Worm (Caenorhabditis elegans) whole organism, early embryonic: ENCODE results near the gene C53C7.3.

Experiments
- B0310.2 ChIP-seq: sonication (generic microtip); optimal IDR thresholded peaks from 2 replicates; lab custom pipeline; 2016; ENCODE audit warnings: mild to moderate bottlenecking, missing genetic modification characterization, missing compliant biosample characterization
- F13C5.2 ChIP-seq: sonication (generic microtip); optimal IDR thresholded peaks from 2 replicates; lab custom pipeline; 2017; ENCODE audit warnings: mild to moderate bottlenecking, missing genetic modification characterization, inconsistent platforms, missing compliant biosample characterization
- aly-1 ChIP-seq: sonication (generic microtip); optimal IDR thresholded peaks from 2 replicates; lab custom pipeline; 2016; ENCODE audit warnings: missing genetic modification characterization, missing compliant biosample characterization
- ama-1 ChIP-seq: fragments of 150-350 bp; optimal IDR thresholded peaks from 2 replicates; lab custom pipeline; 2014
- ceh-13 ChIP-seq: fragments of 200-800 bp; sonication (Bioruptor generic); optimal IDR thresholded peaks from 2 replicates; lab custom pipeline; 2018; ENCODE audit warnings: mild to moderate bottlenecking, missing genetic modification characterization, missing compliant biosample characterization
- ceh-36 ChIP-seq: sonication (generic microtip); optimal IDR thresholded peaks from 2 replicates; lab custom pipeline; 2016; ENCODE audit warnings: missing genetic modification characterization, inconsistent platforms, missing compliant biosample characterization
- ets-7 ChIP-seq: sonication (generic microtip); optimal IDR thresholded peaks from 2 replicates; lab custom pipeline; 2016; ENCODE audit warnings: missing genotype, missing genetic modification characterization, missing compliant biosample characterization
- flt-1 ChIP-seq: fragments of 200-800 bp; sonication (Bioruptor generic); IDR thresholded peaks from 2 replicates; pipeline ENCODE4 v1.3.6; 2022; ENCODE audit warnings: missing genetic modification characterization, missing compliant biosample characterization
- hmbx-1 ChIP-seq: sonication (generic microtip); optimal IDR thresholded peaks from 2 replicates; lab custom pipeline; 2016; ENCODE audit warnings: mild to moderate bottlenecking, missing genetic modification characterization, missing compliant biosample characterization
- hmg-4 ChIP-seq: fragments of 200-800 bp; sonication (Bioruptor generic); optimal IDR thresholded peaks from 2 replicates; lab custom pipeline; 2018; ENCODE audit warnings: mild to moderate bottlenecking, missing genetic modification characterization, missing compliant biosample characterization
- hnd-1 ChIP-seq: sonication (generic microtip); optimal IDR thresholded peaks from 2 replicates; lab custom pipeline; 2016; ENCODE audit warnings: missing genetic modification characterization, missing compliant biosample characterization
- pes-1 ChIP-seq: fragments of 200-800 bp; sonication (Bioruptor generic); IDR thresholded peaks from 2 replicates; pipeline ENCODE4 v1.3.6; 2022; ENCODE audit warnings: missing genetic modification reagents, missing genetic modification characterization, missing compliant biosample characterization
- scrt-1 ChIP-seq: fragments of 200-800 bp; sonication (Bioruptor generic); IDR thresholded peaks from 2 replicates; pipeline ENCODE4 v1.3.6; 2022; ENCODE audit warnings: missing genetic modification characterization, missing compliant biosample characterization
- sea-1 ChIP-seq: fragments of 200-800 bp; sonication (Bioruptor generic); conservative IDR thresholded peaks from 2 replicates; pipeline ENCODE4 v1.3.6; 2022; ENCODE audit warnings: missing genetic modification characterization, missing compliant biosample characterization
- tbx-11 ChIP-seq: fragments of 200-800 bp; sonication (Bioruptor generic); IDR thresholded peaks from 2 replicates; pipeline ENCODE4 v1.3.6; 2022; ENCODE audit warnings: missing genetic modification characterization, missing compliant biosample characterization
- tbx-37 ChIP-seq: fragments of 200-800 bp; sonication (Bioruptor generic); conservative IDR thresholded peaks from 2 replicates; pipeline ENCODE4 v1.3.6; 2022; ENCODE audit warnings: missing genetic modification reagents, missing genetic modification characterization, missing compliant biosample characterization
- tra-4 ChIP-seq: sonication (generic microtip); optimal IDR thresholded peaks from 2 replicates; lab custom pipeline; 2017; ENCODE audit warnings: missing genetic modification characterization, missing compliant biosample characterization

Gene C53C7.3

ce11 chrX:13082326-13082725 is 34.0 kb downstream of the C53C7.3 start, which contains the start of gene str-10:
str-10 (plus strand) TSS chrX:13082626.
- TF ChIP-seq hmbx-1 (no peak), tbx-11 (GFP tag; lab: Robert Waterston, UW) (no peak), tra-4 (no peak), flt-1 (GFP tag; lab: Robert Waterston, UW) (no peak), ceh-13 (GFP tag; lab: Kevin White, UChicago) (no peak), pes-1 (GFP tag; lab: Robert Waterston, UW) (no peak), ets-7 (no peak), sea-1 (GFP tag; lab: Robert Waterston, UW) (no peak), ceh-36 (tag; lab: Kevin White, UChicago) (no peak), scrt-1 (GFP tag; lab: Robert Waterston, UW) (no peak), hmg-4 (GFP tag; lab: Kevin White, UChicago) (no peak), ama-1 (lab: Kevin White, UChicago) (no peak), hnd-1 (tag; lab: Kevin White, UChicago) (no peak), F13C5.2 (no peak), B0310.2 (tag; lab: Kevin White, UChicago) (no peak), tbx-37 (GFP tag; lab: Robert Waterston, UW) (no peak)

ce11 chrX:13084273-13084672 is 35.9 kb downstream of the C53C7.3 start, which contains the start of gene R03G8.1:
R03G8.1 (plus strand) TSS chrX:13084573.
- TF ChIP-seq hmbx-1 (no peak), pes-1 (GFP tag; lab: Robert Waterston, UW) (no peak), aly-1 (no peak), tra-4 (no peak), ama-1 (lab: Kevin White, UChicago) (no peak), sea-1 (GFP tag; lab: Robert Waterston, UW) (no peak), hmg-4 (GFP tag; lab: Kevin White, UChicago) (no peak), hnd-1 (tag; lab: Kevin White, UChicago) (no peak), ceh-13 (GFP tag; lab: Kevin White, UChicago) (no peak), ets-7 (no peak)

ce11 chrX:13088539-13088938 is 40.2 kb downstream of the C53C7.3 start:
- TF ChIP-seq flt-1 (GFP tag; lab: Robert Waterston, UW) (no peak), ceh-36 (tag; lab: Kevin White, UChicago) (no peak), pes-1 (GFP tag; lab: Robert Waterston, UW) (no peak), ets-7 (no peak)

- TF ChIP-seq hmg-4 (GFP tag; lab: Kevin White, UChicago) (no peak), scrt-1 (GFP tag; lab: Robert Waterston, UW) (no peak), flt-1 (GFP tag; lab: Robert Waterston, UW) (no peak), ceh-13 (GFP tag; lab: Kevin White, UChicago) (no peak), aly-1 (no peak), pes-1 (GFP tag; lab: Robert Waterston, UW) (no peak), ama-1 (lab: Kevin White, UChicago) (no peak), ets-7 (no peak), hmbx-1 (no peak)
Observed at ce11 chrX:13090665-13091064, 42.3 kb downstream of the C53C7.3 start, which contains the start of gene R03G8.3. R03G8.3 (plus strand) TSS chrX:13090965.

- TF ChIP-seq tbx-11 (GFP tag; lab: Robert Waterston, UW) (no peak), hmbx-1 (no peak), flt-1 (GFP tag; lab: Robert Waterston, UW) (no peak), ama-1 (lab: Kevin White, UChicago) (no peak), scrt-1 (GFP tag; lab: Robert Waterston, UW) (no peak), sea-1 (GFP tag; lab: Robert Waterston, UW) (no peak), hnd-1 (tag; lab: Kevin White, UChicago) (no peak), aly-1 (no peak), ets-7 (no peak), tra-4 (no peak), ceh-13 (GFP tag; lab: Kevin White, UChicago) (no peak), tbx-37 (GFP tag; lab: Robert Waterston, UW) (no peak), ceh-36 (tag; lab: Kevin White, UChicago) (no peak), B0310.2 (tag; lab: Kevin White, UChicago) (no peak), pes-1 (GFP tag; lab: Robert Waterston, UW) (no peak)
Observed at ce11 chrX:13091199-13091598, 42.8 kb downstream of the C53C7.3 start.

- TF ChIP-seq tbx-37 (GFP tag; lab: Robert Waterston, UW) (no peak), F13C5.2 (no peak), scrt-1 (GFP tag; lab: Robert Waterston, UW) (no peak), flt-1 (GFP tag; lab: Robert Waterston, UW) (no peak), pes-1 (GFP tag; lab: Robert Waterston, UW) (no peak), tra-4 (no peak), hnd-1 (tag; lab: Kevin White, UChicago) (no peak), ceh-13 (GFP tag; lab: Kevin White, UChicago) (no peak), ceh-36 (tag; lab: Kevin White, UChicago) (no peak), ama-1 (lab: Kevin White, UChicago) (no peak), ets-7 (no peak), hmbx-1 (no peak), aly-1 (no peak), hmg-4 (GFP tag; lab: Kevin White, UChicago) (no peak), sea-1 (GFP tag; lab: Robert Waterston, UW) (no peak), B0310.2 (tag; lab: Kevin White, UChicago) (no peak), tbx-11 (GFP tag; lab: Robert Waterston, UW) (no peak)
Observed at ce11 chrX:13100410-13100809, 52.1 kb downstream of the C53C7.3 start, which contains the start of gene R03G8.6. R03G8.6 (minus strand) TSS chrX:13100510.
